Worm (Caenorhabditis elegans): ENCODE measurements around the gene R03H10.2.

Gene R03H10.2

DNA sequence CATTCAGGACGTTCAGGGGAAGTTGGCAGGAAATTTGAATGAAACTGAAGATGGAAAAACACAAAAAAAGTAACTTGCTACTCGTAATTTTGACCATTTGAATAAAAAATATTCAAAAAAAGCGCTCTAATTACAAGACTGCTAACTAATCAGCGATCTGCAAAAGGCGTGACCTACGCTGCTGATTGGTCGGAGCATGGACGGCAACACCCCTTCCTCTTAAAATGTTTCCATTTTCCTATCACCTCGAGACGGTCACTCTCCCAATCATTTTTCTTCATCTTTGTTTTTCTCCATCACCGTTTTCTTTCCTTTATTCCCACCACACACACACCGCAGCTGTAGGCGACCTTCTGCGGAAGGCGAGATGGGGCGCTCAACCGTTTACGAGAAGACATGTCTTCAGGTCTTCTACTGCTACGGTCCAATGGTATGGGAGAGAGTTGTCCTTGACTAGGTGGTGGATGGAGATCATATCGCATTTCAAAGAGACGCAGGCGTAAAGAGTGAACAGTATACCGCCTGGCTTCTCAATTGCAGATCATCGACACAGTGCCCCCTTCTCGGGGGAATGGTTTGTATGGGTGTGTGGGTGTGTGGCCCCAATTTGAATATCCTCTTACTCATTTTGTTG, 4.0 kb upstream of the R03H10.2 start:
- peak; percentile 23 for TF ChIP-seq mep-1 (tag; optimal IDR thresholded peaks at IDR 0.05)
- TF ChIP-seq mxl-3 (GFP tag; optimal IDR thresholded peaks at IDR 0.05) = peak; percentile 59
- no peak for TF ChIP-seq madf-9 (GFP tag; conservative IDR thresholded peaks at IDR 0.05)
- no peak for TF ChIP-seq jun-1 (tag; optimal IDR thresholded peaks at IDR 0.05)
- no peak for TF ChIP-seq dmd-8 (GFP tag; IDR thresholded peaks at IDR 0.05)
- TF ChIP-seq lin-1 (GFP tag; IDR thresholded peaks at IDR 0.05) = no peak
- TF ChIP-seq nhr-10 (tag; optimal IDR thresholded peaks at IDR 0.05) = no peak
- TF ChIP-seq snpc-1.2 (GFP tag; IDR thresholded peaks at IDR 0.05) = no peak
- no peak for TF ChIP-seq nhr-42 (GFP tag; IDR thresholded peaks at IDR 0.05)
- TF ChIP-seq ceh-28 (tag; optimal IDR thresholded peaks at IDR 0.05) = no peak
- TF ChIP-seq aha-1 (tag) = no peak
- TF ChIP-seq T20F7.1 (GFP tag; optimal IDR thresholded peaks at IDR 0.05) = no peak
- no peak for TF ChIP-seq skn-1 (tag; optimal IDR thresholded peaks at IDR 0.05)
- TF ChIP-seq spr-1 (tag; optimal IDR thresholded peaks at IDR 0.05) = no peak
- TF ChIP-seq snpc-4 (tag; optimal IDR thresholded peaks at IDR 0.05) = no peak
- no peak for TF ChIP-seq nhr-41 (GFP tag; IDR thresholded peaks at IDR 0.05)
- TF ChIP-seq ceh-62 (tag; optimal IDR thresholded peaks at IDR 0.05) = no peak
- peak in 1 of 2 experiments; percentile 45 for TF ChIP-seq unc-62 (GFP tag; optimal IDR thresholded peaks at IDR 0.05 in 1 of 2)
- no peak for TF ChIP-seq unc-62 (tag; optimal IDR thresholded peaks at IDR 0.05)
- peak; percentile 91 for TF ChIP-seq nhr-25 (tag; optimal IDR thresholded peaks at IDR 0.05; ENCODE audit: borderline replicate concordance, insufficient read depth)
- TF ChIP-seq daf-12 (tag; optimal IDR thresholded peaks at IDR 0.05) = no peak
- no peak for TF ChIP-seq lsy-2 (tag; optimal IDR thresholded peaks at IDR 0.05)
- TF ChIP-seq ceh-32 (tag; optimal IDR thresholded peaks at IDR 0.05; ENCODE audit: poor library complexity) = no peak
- peak; percentile 20 for TF ChIP-seq hlh-11 (tag; optimal IDR thresholded peaks at IDR 0.05)
- TF ChIP-seq nhr-28 (tag; optimal IDR thresholded peaks at IDR 0.05) = peak; percentile 51
- TF ChIP-seq rbr-2 (tag; optimal IDR thresholded peaks at IDR 0.05) = no peak
- TF ChIP-seq pha-4 (GFP tag; IDR thresholded peaks at IDR 0.05) = no peak
- no peak for TF ChIP-seq pha-4 (tag; optimal IDR thresholded peaks at IDR 0.05)
- TF ChIP-seq daf-8 (GFP tag; IDR thresholded peaks at IDR 0.05) = no peak
- TF ChIP-seq ceh-44 (GFP tag; IDR thresholded peaks at IDR 0.05) = no peak
- peak; percentile 27 for TF ChIP-seq hlh-30 (tag; optimal IDR thresholded peaks at IDR 0.05; ENCODE audit: insufficient read depth)
- TF ChIP-seq unc-39 (tag; optimal IDR thresholded peaks at IDR 0.05) = no peak

DNA sequence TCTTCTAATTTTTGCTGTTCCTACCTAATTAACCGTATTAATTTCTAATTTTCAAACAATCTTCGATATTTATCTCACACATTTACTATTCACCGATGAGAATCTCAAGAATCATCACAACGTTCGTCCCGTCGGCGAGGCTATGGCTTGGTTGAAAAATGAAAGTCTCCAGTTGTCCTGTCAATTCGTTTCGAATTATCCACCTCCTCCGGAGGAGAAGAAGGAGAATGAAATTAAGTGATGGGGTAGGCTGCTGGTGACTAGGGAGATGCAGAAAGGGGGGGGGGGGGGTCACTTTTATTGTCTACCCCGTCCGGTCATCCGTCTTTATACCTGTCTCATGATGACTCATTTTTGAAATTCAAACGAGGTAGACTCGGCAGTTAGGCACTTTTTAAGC, 2.7 kb upstream of the R03H10.2 start:
- TF ChIP-seq aha-1 (tag) = peak; percentile 42
- no peak for TF ChIP-seq set-16 (GFP tag; IDR thresholded peaks at IDR 0.05)

DNA sequence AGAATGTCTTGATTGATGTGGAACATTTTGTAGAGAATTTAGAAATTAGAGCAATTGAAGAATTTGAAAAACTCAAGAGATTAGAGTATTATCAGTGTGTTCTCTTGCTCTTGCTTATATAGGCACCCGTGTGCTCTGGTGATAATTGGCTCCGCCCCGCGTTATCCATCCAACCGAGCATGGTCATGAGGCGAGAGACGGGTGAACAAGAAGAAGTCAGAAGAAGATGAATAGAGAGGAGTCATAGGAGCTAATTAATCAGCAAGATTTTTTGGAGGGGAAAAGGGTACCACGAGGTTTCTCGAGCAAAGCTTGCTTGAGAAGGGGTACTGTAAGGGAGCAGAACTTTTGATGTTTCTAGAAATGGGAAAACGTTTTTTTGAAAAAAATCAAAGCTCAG, 2.2 kb downstream of the R03H10.2 start:
- TF ChIP-seq mep-1 (tag; optimal IDR thresholded peaks at IDR 0.05) = no peak
- TF ChIP-seq aha-1 (tag) = no peak
- TF ChIP-seq dmd-9 (GFP tag; IDR thresholded peaks at IDR 0.05) = no peak
- no peak for TF ChIP-seq daf-8 (GFP tag; IDR thresholded peaks at IDR 0.05)
- TF ChIP-seq mdt-29 (GFP tag; IDR thresholded peaks at IDR 0.05) = no peak
- TF ChIP-seq lin-39 (tag; optimal IDR thresholded peaks at IDR 0.05) = no peak
- TF ChIP-seq ceh-28 (tag; optimal IDR thresholded peaks at IDR 0.05) = no peak
- TF ChIP-seq pha-4 (GFP tag; IDR thresholded peaks at IDR 0.05) = no peak
- no peak for TF ChIP-seq pha-4 (tag; optimal IDR thresholded peaks at IDR 0.05)
- TF ChIP-seq cey-2 (tag; optimal IDR thresholded peaks at IDR 0.05; ENCODE audit: borderline replicate concordance, insufficient read depth) = no peak
- no peak for TF ChIP-seq nhr-11 (tag; optimal IDR thresholded peaks at IDR 0.05)
- TF ChIP-seq hmg-1.1 (GFP tag; IDR thresholded peaks at IDR 0.05) = no peak
- TF ChIP-seq vab-7 (GFP tag; IDR thresholded peaks at IDR 0.05) = no peak
- no peak for TF ChIP-seq gei-8 (GFP tag; optimal IDR thresholded peaks at IDR 0.05)
- TF ChIP-seq mdl-1 (tag; optimal IDR thresholded peaks at IDR 0.05) = no peak
- TF ChIP-seq arid-1 (GFP tag; conservative IDR thresholded peaks at IDR 0.05) = no peak
- TF ChIP-seq F26F4.8 (GFP tag; conservative IDR thresholded peaks at IDR 0.05) = no peak
